Fruit fly (Drosophila melanogaster) whole organism, embryonic: ENCODE measurements around the gene Osi10b.
A peak's percentile ranks its signal among the peaks of the same experiment; 100 is the strongest.

Experiments used
- Abd-B ChIP-seq: fragments of 200-800 bp; sonication (Bioruptor generic); optimal IDR thresholded peaks from 2 replicates; lab custom pipeline; 2018; ENCODE audit warnings: missing biosample characterization, mild to moderate bottlenecking, missing genetic modification characterization, moderate library complexity
- Ada2b ChIP-seq: fragments of 200-800 bp; sonication (Bioruptor generic); IDR thresholded peaks from 2 replicates; pipeline ENCODE4 v1.3.6; 2022; ENCODE audit warnings: missing biosample characterization, missing genetic modification characterization
- Adf1 ChIP-seq: fragments of 200-800 bp; sonication (Bioruptor generic); IDR thresholded peaks from 2 replicates; pipeline ENCODE4 v1.3.6; 2022; ENCODE audit warnings: missing biosample characterization, missing genetic modification characterization
- Blimp-1 ChIP-seq: fragments of 200-800 bp; sonication (Bioruptor generic); optimal IDR thresholded peaks from 3 replicates; lab custom pipeline; 2018; ENCODE audit warnings: missing biosample characterization, missing genetic modification characterization, mild to moderate bottlenecking, moderate library complexity, missing genetic modification reagents
- CG11247 ChIP-seq: fragments of 200-800 bp; sonication (Bioruptor generic); IDR thresholded peaks from 2 replicates; pipeline ENCODE4 v1.3.6; 2022; ENCODE audit warnings: missing biosample characterization, missing genetic modification characterization
- CG11456 ChIP-seq: fragments of 200-800 bp; sonication (Bioruptor generic); IDR thresholded peaks from 3 replicates; pipeline ENCODE4 v1.3.6; 2022; ENCODE audit warnings: missing biosample characterization, missing genetic modification characterization
- CG13123 ChIP-seq: fragments of 200-800 bp; sonication (Bioruptor generic); optimal IDR thresholded peaks from 2 replicates; lab custom pipeline; 2016; ENCODE audit warnings: missing biosample characterization, missing genetic modification characterization
- CG14441 ChIP-seq: fragments of 200-800 bp; sonication (Bioruptor generic); IDR thresholded peaks from 2 replicates; pipeline ENCODE4 v1.3.6; 2022; ENCODE audit warnings: missing biosample characterization, missing genetic modification characterization
- CG1603 ChIP-seq: fragments of 200-800 bp; sonication (Bioruptor generic); optimal IDR thresholded peaks from 2 replicates; lab custom pipeline; 2019; ENCODE audit warnings: missing biosample characterization, mild to moderate bottlenecking, missing genetic modification characterization, moderate library complexity
- CG16813 ChIP-seq: fragments of 200-800 bp; sonication (Bioruptor generic); IDR thresholded peaks from 3 replicates; pipeline ENCODE4 v1.3.6; 2022; ENCODE audit warnings: missing biosample characterization, missing genetic modification characterization; ENCODE audit not compliant: partially characterized antibody
- CG17912 ChIP-seq: fragments of 200-800 bp; sonication (Bioruptor generic); optimal IDR thresholded peaks from 2 replicates; lab custom pipeline; 2018; ENCODE audit warnings: missing biosample characterization, mild to moderate bottlenecking, missing genetic modification characterization
- CG2120 ChIP-seq: fragments of 200-800 bp; sonication (Bioruptor generic); optimal IDR thresholded peaks from 3 replicates; lab custom pipeline; 2016; ENCODE audit warnings: missing biosample characterization, missing genetic modification characterization
- CG33213 ChIP-seq: fragments of 200-800 bp; sonication (Bioruptor generic); optimal IDR thresholded peaks from 3 replicates; lab custom pipeline; 2016; ENCODE audit warnings: missing biosample characterization, missing genetic modification characterization
- CG4404 ChIP-seq: fragments of 200-800 bp; sonication (Bioruptor generic); IDR thresholded peaks from 2 replicates; pipeline ENCODE4 v1.3.6; 2022; ENCODE audit warnings: missing biosample characterization, missing genetic modification characterization
- CG5180 ChIP-seq: fragments of 200-800 bp; sonication (Bioruptor generic); optimal IDR thresholded peaks from 3 replicates; lab custom pipeline; 2017; ENCODE audit warnings: missing biosample characterization, missing genetic modification characterization, mild to moderate bottlenecking, moderate library complexity, missing genetic modification reagents
- CG6175 ChIP-seq: fragments of 200-800 bp; sonication (Bioruptor generic); IDR thresholded peaks from 3 replicates; pipeline ENCODE4 v1.3.6; 2022; ENCODE audit warnings: missing biosample characterization, missing genetic modification characterization
- CG7745 ChIP-seq: fragments of 200-800 bp; sonication (Bioruptor generic); optimal IDR thresholded peaks from 2 replicates; lab custom pipeline; 2018; ENCODE audit warnings: missing biosample characterization, mild to moderate bottlenecking, missing genetic modification characterization, moderate library complexity
- CTCF ChIP-seq: fragments of 200-800 bp; sonication (Bioruptor generic); optimal IDR thresholded peaks from 2 replicates; lab custom pipeline; 2017; ENCODE audit warnings: missing biosample characterization, mild to moderate bottlenecking, missing genetic modification characterization, moderate library complexity
- D ChIP-seq, 2 experiments: fragments of 200-800 bp in 1 of 2; fragments of >200 bp in 1 of 2; sonication (Bioruptor generic) in 1 of 2; optimal IDR thresholded peaks; 2 replicates in 1 of 2; 3 replicates in 1 of 2; lab custom pipeline; 2017; ENCODE audit warnings: mild to moderate bottlenecking in 1 of 2, missing biosample characterization in 1 of 2, missing genetic modification characterization in 1 of 2, missing genetic modification reagents in 1 of 2
- Deaf1 ChIP-seq: fragments of 200-800 bp; optimal IDR thresholded peaks from 3 replicates; lab custom pipeline; 2019; ENCODE audit warnings: missing biosample characterization, mild to moderate bottlenecking, missing genetic modification characterization, moderate library complexity
- Dp ChIP-seq: fragments of 200-800 bp; sonication (Bioruptor generic); optimal IDR thresholded peaks from 2 replicates; lab custom pipeline; 2018; ENCODE audit warnings: missing biosample characterization, mild to moderate bottlenecking, missing genetic modification characterization, moderate library complexity
- Ets65A ChIP-seq: fragments of 200-800 bp; sonication (Bioruptor generic); peaks from one replicate; lab custom pipeline; 2016; ENCODE audit warnings: missing biosample characterization, missing genetic modification characterization
- Fer2 ChIP-seq: fragments of 200-800 bp; sonication (Bioruptor generic); optimal IDR thresholded peaks from 2 replicates; lab custom pipeline; 2018; ENCODE audit warnings: missing biosample characterization, mild to moderate bottlenecking, missing genetic modification characterization, moderate library complexity
- Nf-YC ChIP-seq: fragments of 200-800 bp; optimal IDR thresholded peaks from 3 replicates; lab custom pipeline; 2019; ENCODE audit warnings: missing biosample characterization, mild to moderate bottlenecking, missing genetic modification characterization, moderate library complexity
- Sox100B ChIP-seq: fragments of 200-800 bp; sonication (Bioruptor generic); optimal IDR thresholded peaks from 3 replicates; lab custom pipeline; 2018; ENCODE audit warnings: missing biosample characterization, mild to moderate bottlenecking, missing genetic modification characterization
- Tbp ChIP-seq: fragments of >200 bp; optimal IDR thresholded peaks from 2 replicates; lab custom pipeline; 2018; ENCODE audit warnings: missing biosample characterization, missing genetic modification characterization
- aop ChIP-seq: fragments of 200-800 bp; sonication (Bioruptor generic); IDR thresholded peaks from 2 replicates; pipeline ENCODE4 v1.3.6; 2022; ENCODE audit warnings: missing biosample characterization, missing genetic modification characterization
- chif ChIP-seq, 2 experiments: fragments of 200-800 bp; sonication (Bioruptor generic); optimal IDR thresholded peaks; 3 replicates each; lab custom pipeline; 2016; ENCODE audit warnings: missing biosample characterization in 2 of 2, missing genetic modification characterization in 2 of 2
- ci ChIP-seq: fragments of 200-800 bp; sonication (Bioruptor generic); IDR thresholded peaks from 3 replicates; pipeline ENCODE4 v1.3.6; 2022; ENCODE audit warnings: missing biosample characterization, missing genetic modification characterization
- crol ChIP-seq: fragments of 200-800 bp; sonication (Bioruptor generic); IDR thresholded peaks from 2 replicates; pipeline ENCODE4 v1.3.6; 2022; ENCODE audit warnings: missing biosample characterization, missing genetic modification characterization
- dysf ChIP-seq: fragments of 200-800 bp; sonication (Bioruptor generic); IDR thresholded peaks from 3 replicates; pipeline ENCODE4 v1.3.6; 2022; ENCODE audit warnings: missing biosample characterization, missing genetic modification characterization
- fd96Cb ChIP-seq: fragments of 200-800 bp; sonication (Bioruptor generic); optimal IDR thresholded peaks from 2 replicates; lab custom pipeline; 2018; ENCODE audit warnings: missing biosample characterization, mild to moderate bottlenecking, missing genetic modification characterization, moderate library complexity
- gem ChIP-seq: fragments of 200-800 bp; sonication (Bioruptor generic); optimal IDR thresholded peaks from 2 replicates; lab custom pipeline; 2019; ENCODE audit warnings: missing biosample characterization, mild to moderate bottlenecking, missing genetic modification characterization, moderate library complexity
- gsb-n ChIP-seq: fragments of 200-800 bp; sonication (Bioruptor generic); optimal IDR thresholded peaks from 3 replicates; lab custom pipeline; 2018; ENCODE audit warnings: missing biosample characterization, mild to moderate bottlenecking, missing genetic modification characterization
- ham ChIP-seq: fragments of 200-800 bp; sonication (Bioruptor generic); IDR thresholded peaks from 2 replicates; pipeline ENCODE4 v1.3.6; 2022; ENCODE audit warnings: missing biosample characterization, missing genetic modification characterization
- hth ChIP-seq: fragments of >200 bp; optimal IDR thresholded peaks from 2 replicates; lab custom pipeline; 2017; ENCODE audit warnings: inconsistent platforms
- jing ChIP-seq: fragments of 200-800 bp; sonication (Bioruptor generic); optimal IDR thresholded peaks from 2 replicates; lab custom pipeline; 2018; ENCODE audit warnings: missing biosample characterization, mild to moderate bottlenecking, missing genetic modification characterization
- lmd ChIP-seq: fragments of 200-800 bp; sonication (Bioruptor generic); IDR thresholded peaks from 2 replicates; pipeline ENCODE4 v1.3.6; 2022; ENCODE audit warnings: missing biosample characterization, missing genetic modification characterization
- maf-S ChIP-seq: fragments of 200-800 bp; sonication (Bioruptor generic); optimal IDR thresholded peaks from 2 replicates; lab custom pipeline; 2016; ENCODE audit warnings: missing biosample characterization, missing genetic modification characterization
- pita ChIP-seq: fragments of 200-800 bp; sonication (Bioruptor generic); optimal IDR thresholded peaks from 2 replicates; lab custom pipeline; 2017; ENCODE audit warnings: missing biosample characterization, mild to moderate bottlenecking, missing genetic modification characterization
- run ChIP-seq: fragments of 200-800 bp; sonication (Bioruptor generic); optimal IDR thresholded peaks from 3 replicates; lab custom pipeline; 2018; ENCODE audit warnings: missing biosample characterization, mild to moderate bottlenecking, missing genetic modification characterization
- slbo ChIP-seq: fragments of 200-800 bp; sonication (Bioruptor generic); IDR thresholded peaks from 2 replicates; pipeline ENCODE4 v1.3.6; 2022; ENCODE audit warnings: missing biosample characterization, missing genetic modification characterization
- tna ChIP-seq: fragments of 200-800 bp; sonication (Bioruptor generic); IDR thresholded peaks from 2 replicates; pipeline ENCODE4 v1.3.6; 2022; ENCODE audit warnings: missing biosample characterization, missing genetic modification characterization; ENCODE audit not compliant: partially characterized antibody
- tup ChIP-seq: fragments of 200-800 bp; sonication (Bioruptor generic); optimal IDR thresholded peaks from 2 replicates; lab custom pipeline; 2016; ENCODE audit warnings: missing biosample characterization, mild to moderate bottlenecking, missing genetic modification characterization, moderate library complexity
- zen ChIP-seq: fragments of 200-800 bp; sonication (Bioruptor generic); optimal IDR thresholded peaks from 3 replicates; lab custom pipeline; 2018; ENCODE audit warnings: missing biosample characterization, mild to moderate bottlenecking, missing genetic modification characterization, moderate library complexity
- zen2 ChIP-seq: fragments of 200-800 bp; sonication (Bioruptor generic); IDR thresholded peaks from 3 replicates; pipeline ENCODE4 v1.3.6; 2022; ENCODE audit warnings: missing biosample characterization, missing genetic modification characterization; ENCODE audit not compliant: partially characterized antibody
- zf30C ChIP-seq: fragments of 200-800 bp; sonication (Bioruptor generic); optimal IDR thresholded peaks from 3 replicates; lab custom pipeline; 2018; ENCODE audit warnings: missing biosample characterization, mild to moderate bottlenecking, missing genetic modification characterization

The Osi10b gene

DNA sequence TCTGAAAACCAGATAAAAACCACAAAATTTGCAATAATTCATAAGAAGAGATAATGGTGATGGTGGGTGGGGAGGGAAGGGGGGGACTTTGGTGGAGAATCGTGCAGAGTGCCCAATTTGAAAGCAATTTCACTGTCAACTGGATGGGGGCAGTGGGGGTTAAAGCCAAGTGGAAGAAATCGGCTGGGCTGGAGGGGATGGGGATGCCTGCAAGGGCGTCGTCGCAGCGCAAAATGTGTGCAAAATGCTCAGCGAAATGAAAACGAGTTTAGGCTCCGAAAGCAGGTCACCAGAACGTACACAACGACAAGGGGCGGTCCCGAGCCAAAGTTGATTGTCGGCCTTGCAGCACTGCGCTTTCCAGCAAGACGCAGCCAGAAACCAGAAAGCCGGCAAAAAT, 13.2 kb upstream of the Osi10b start:
- TF ChIP-seq hth (lab: Kevin White, UChicago) (no peak), ci (GFP tag; lab: Robert Waterston, UW) (0 out of 3 replicates have a peak, but pooled peaks have one; percentile 31)

DNA sequence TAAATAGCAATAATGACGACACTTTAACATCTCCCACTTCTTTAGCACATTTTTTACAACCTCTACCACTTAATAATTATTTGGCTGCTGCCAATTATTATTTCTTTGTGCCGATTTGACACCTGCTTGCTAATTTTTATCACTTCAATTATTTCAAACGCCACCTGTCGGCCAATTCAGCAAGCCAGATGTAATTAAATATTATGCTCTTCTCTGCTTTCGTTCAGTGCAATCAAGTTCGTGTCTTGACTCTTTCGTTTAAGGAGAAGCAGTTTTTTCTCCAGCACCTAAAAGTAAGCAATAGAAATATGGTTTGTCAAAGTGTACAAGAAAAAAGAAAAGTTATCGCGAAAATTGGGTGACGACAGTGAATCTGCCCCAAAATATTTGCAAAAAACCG, 11.6 kb upstream of the Osi10b start:
- TF ChIP-seq tup (GFP tag; lab: Kevin White, UChicago) (no peak), CG1603 (tag; lab: Kevin White, UChicago) (peak; percentile 7), zf30C (GFP tag; lab: Kevin White, UChicago) (peak; percentile 71), jing (GFP tag; lab: Kevin White, UChicago) (no peak), CG11247 (GFP tag; lab: Robert Waterston, UW) (peak; percentile 46), lmd (GFP tag; lab: Robert Waterston, UW) (no peak), CTCF (GFP tag; lab: Kevin White, UChicago) (peak; percentile 90), Blimp-1 (GFP tag; lab: Kevin White, UChicago) (peak; percentile 11), zen (tag; lab: Kevin White, UChicago) (peak; percentile 85), Abd-B (peak; percentile 59), pita (GFP tag; lab: Kevin White, UChicago) (peak; percentile 22), gem (tag; lab: Kevin White, UChicago) (no peak), CG7745 (tag; lab: Kevin White, UChicago) (peak; percentile 20), Ada2b (no peak), CG13123 (GFP tag; lab: Kevin White, UChicago) (no peak)

DNA sequence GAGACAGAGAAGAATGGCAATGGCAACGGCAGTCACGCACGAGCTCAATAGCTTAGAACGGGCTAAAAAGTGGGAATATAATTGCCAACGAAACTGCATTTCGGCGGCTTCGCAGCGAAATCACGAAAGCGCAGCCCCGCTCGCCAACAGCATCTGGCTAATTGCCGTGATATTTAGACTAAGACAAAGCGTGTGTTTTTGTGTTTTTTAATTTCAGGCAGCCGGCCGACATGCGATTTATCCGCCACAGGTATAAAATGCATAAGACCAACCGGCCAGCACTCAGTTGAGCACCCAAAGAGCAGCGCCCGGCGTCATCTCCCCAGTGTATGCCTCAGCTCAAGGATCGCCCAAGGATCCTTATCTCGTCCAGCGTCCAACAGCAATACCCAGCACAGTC, 11.1 kb upstream of the Osi10b start, which contains the start of gene Osi8:
Gene Osi8, plus strand, starts transcription at position 301 of the 400 bp plus-strand sequence.
- peak; percentile 33 for TF ChIP-seq Ets65A (GFP tag; lab: Kevin White, UChicago)
- no peak for TF ChIP-seq maf-S
- TF ChIP-seq CG11456 (GFP tag; lab: Robert Waterston, UW): no peak
- no peak for TF ChIP-seq ham (GFP tag; lab: Robert Waterston, UW)
- TF ChIP-seq, all 482 proteins: peak for 1

DNA sequence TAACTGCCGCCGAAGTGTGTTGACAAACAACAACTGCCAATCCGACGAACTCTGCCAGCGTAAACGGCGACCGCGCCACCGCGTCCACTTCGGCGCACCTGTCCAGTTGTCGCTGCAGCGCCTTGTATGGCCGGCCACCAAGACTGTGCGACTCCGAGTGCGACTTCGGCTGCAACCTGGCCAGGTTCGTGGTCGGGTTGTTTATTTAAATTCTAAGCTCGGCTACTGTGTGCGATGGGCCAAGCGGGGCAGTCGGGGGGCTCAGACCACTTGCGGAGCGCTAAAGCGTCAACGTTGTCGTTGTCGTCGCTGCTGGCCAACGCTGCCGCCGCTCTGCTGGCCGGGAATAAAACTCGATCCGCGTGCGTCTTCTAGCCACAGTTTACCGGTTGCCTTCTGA, 6.2 kb upstream of the Osi10b start, which contains the start of gene Osi9:
Gene Osi9, plus strand, starts transcription at position 375 of the 400 bp plus-strand sequence.
- TF ChIP-seq CG17912: no peak
- no peak for TF ChIP-seq chif (GFP tag; optimal IDR thresholded peaks at IDR 0.05; lab: Kevin White, UChicago)
- no peak for TF ChIP-seq CG33213
- no peak for TF ChIP-seq run
- no peak for TF ChIP-seq D (optimal IDR thresholded peaks at IDR 0.05; lab: Kevin White, UChicago)
- TF ChIP-seq D (GFP tag; optimal IDR thresholded peaks at IDR 0.05; lab: Kevin White, UChicago): no peak
- no peak for TF ChIP-seq Sox100B (GFP tag; lab: Kevin White, UChicago)
- TF ChIP-seq zen2: no peak
- no peak for TF ChIP-seq Tbp (GFP tag; lab: Kevin White, UChicago)
- no peak for TF ChIP-seq CG4404 (GFP tag; lab: Robert Waterston, UW)
- TF ChIP-seq Fer2 (tag; lab: Kevin White, UChicago): no peak
- TF ChIP-seq CG16813 (GFP tag; lab: Robert Waterston, UW): no peak
- no peak for TF ChIP-seq CG2120 (GFP tag; lab: Kevin White, UChicago)
- TF ChIP-seq crol: 0 out of 2 replicates have a peak, but pooled peaks have one; percentile 27
- TF ChIP-seq Deaf1 (tag; lab: Kevin White, UChicago): peak; percentile 88
- TF ChIP-seq CG14441 (GFP tag; lab: Robert Waterston, UW): no peak
- TF ChIP-seq CG5180 (GFP tag; lab: Kevin White, UChicago): peak; percentile 33
- TF ChIP-seq dysf (GFP tag; lab: Robert Waterston, UW): no peak
- TF ChIP-seq aop (GFP tag; lab: Robert Waterston, UW): no peak
- TF ChIP-seq gsb-n (tag; lab: Kevin White, UChicago): no peak
- no peak for TF ChIP-seq Nf-YC
- no peak for TF ChIP-seq Dp (GFP tag; lab: Kevin White, UChicago)
- no peak for TF ChIP-seq CG11247 (GFP tag; lab: Robert Waterston, UW)
- no peak for TF ChIP-seq fd96Cb (tag; lab: Kevin White, UChicago)
- TF ChIP-seq slbo (GFP tag; lab: Robert Waterston, UW): no peak
- TF ChIP-seq Adf1: peak; percentile 38
- 0 out of 3 replicates have a peak, but pooled peaks have one; percentile 18 for TF ChIP-seq CG6175
- TF ChIP-seq tna (GFP tag; lab: Robert Waterston, UW): no peak
